Fruit fly (Drosophila melanogaster): Measurements from ENCODE around the gene CG3842.

Gene CG3842

DNA sequence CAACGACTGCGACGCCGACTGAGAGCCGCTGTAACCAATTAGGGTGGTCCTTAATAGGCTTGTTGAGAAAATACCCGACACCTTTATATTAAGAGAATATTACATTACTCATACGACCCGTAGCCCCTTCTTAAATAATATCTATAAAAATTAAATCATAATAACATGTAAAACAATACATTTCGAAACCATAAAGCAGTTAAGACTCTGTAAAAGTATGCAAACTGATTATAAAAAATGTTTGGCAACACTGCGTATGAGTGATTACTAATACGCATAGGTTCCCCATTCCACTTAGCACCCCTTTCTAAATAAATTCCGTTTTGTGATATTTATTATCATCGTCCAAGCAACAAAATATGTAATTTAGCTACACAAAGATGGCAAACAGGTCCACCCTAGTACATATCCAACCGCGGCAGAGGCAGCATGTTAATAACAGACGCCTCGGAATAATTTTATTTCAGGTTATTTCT lies 3.1 kb downstream of the CG3842 start (continued):
- TF ChIP-seq Myb (GFP tag; optimal IDR thresholded peaks at IDR 0.05) (no peak), Fer1 (GFP tag; optimal IDR thresholded peaks at IDR 0.05) (peak; percentile 86), MTF-1 (GFP tag; optimal IDR thresholded peaks at IDR 0.05; ENCODE audit: borderline replicate concordance) (no peak), CG1792 (GFP tag; optimal IDR thresholded peaks at IDR 0.05) (no peak), unpg (GFP tag; optimal IDR thresholded peaks at IDR 0.05) (peak; percentile 72), danr (GFP tag; IDR thresholded peaks at IDR 0.05) (no peak), CG10274 (GFP tag; optimal IDR thresholded peaks at IDR 0.05) (peak; percentile 52), Tbp (GFP tag; optimal IDR thresholded peaks at IDR 0.05) (no peak), CG2116 (GFP tag; optimal IDR thresholded peaks at IDR 0.05) (peak; percentile 33), Oli (tag; optimal IDR thresholded peaks at IDR 0.05) (peak; percentile 86), sob (GFP tag; IDR thresholded peaks at IDR 0.05) (peak; percentile 39), Hand (GFP tag; optimal IDR thresholded peaks at IDR 0.05) (peak; percentile 83), CG1233 (GFP tag; optimal IDR thresholded peaks at IDR 0.05) (peak; percentile 76), gcm (GFP tag; optimal IDR thresholded peaks at IDR 0.05) (peak; percentile 71), Eip74EF (GFP tag; optimal IDR thresholded peaks at IDR 0.05) (peak in 1 of 2 experiments; percentile 83), Dek (tag; optimal IDR thresholded peaks at IDR 0.05) (peak; percentile 67), tll (GFP tag; optimal IDR thresholded peaks at IDR 0.05) (no peak), CG1024 (GFP tag; IDR thresholded peaks at IDR 0.05) (0 out of 2 replicates have a peak, but pooled peaks have one; percentile 3), Spps (tag; optimal IDR thresholded peaks at IDR 0.05) (peak; percentile 24), lilli (GFP tag; optimal IDR thresholded peaks at IDR 0.05) (peak; percentile 52), CG9437 (GFP tag; optimal IDR thresholded peaks at IDR 0.05) (peak; percentile 71), bsh (GFP tag; optimal IDR thresholded peaks at IDR 0.05) (peak; percentile 62 to 86), Ptx1 (GFP tag; IDR thresholded peaks at IDR 0.05) (peak; percentile 67), eyg (GFP tag; optimal IDR thresholded peaks at IDR 0.05) (peak; percentile 10), hth (optimal IDR thresholded peaks at IDR 0.05) (no peak), her (GFP tag; optimal IDR thresholded peaks at IDR 0.05) (peak; percentile 9), CG4328 (GFP tag; optimal IDR thresholded peaks at IDR 0.05) (peak; percentile 82), al (GFP tag; IDR thresholded peaks at IDR 0.05) (peak; percentile 57), fd3F (GFP tag; optimal IDR thresholded peaks at IDR 0.05) (peak; percentile 66), NK7.1 (GFP tag; optimal IDR thresholded peaks at IDR 0.05) (no peak), vfl (GFP tag; optimal IDR thresholded peaks at IDR 0.05) (peak; percentile 22), CG33213 (GFP tag; optimal IDR thresholded peaks at IDR 0.05) (no peak), br (optimal IDR thresholded peaks at IDR 0.05) (no peak), repo (GFP tag; optimal IDR thresholded peaks at IDR 0.05) (no peak), dysf (GFP tag; IDR thresholded peaks at IDR 0.05) (peak; percentile 62), CG7839 (tag; optimal IDR thresholded peaks at IDR 0.05) (peak; percentile 85), dati (GFP tag; IDR thresholded peaks at IDR 0.05) (no peak), CG10654 (GFP tag; optimal IDR thresholded peaks at IDR 0.05) (peak; percentile 57), Sin3A (optimal IDR thresholded peaks at IDR 0.05) (no peak), CG12391 (tag; optimal IDR thresholded peaks at IDR 0.05) (peak; percentile 72), CG30403 (GFP tag; optimal IDR thresholded peaks at IDR 0.05) (peak; percentile 78), CG14014 (GFP tag; IDR thresholded peaks at IDR 0.05) (peak; percentile 31; the same call in 1 of the 2 replicates), CG14860 (GFP tag; IDR thresholded peaks at IDR 0.05; ENCODE audit: partially characterized antibody) (no peak), D19A (tag; optimal IDR thresholded peaks at IDR 0.05) (peak; percentile 70), dmrt99B (tag; optimal IDR thresholded peaks at IDR 0.05) (peak; percentile 88), HmgZ (tag; optimal IDR thresholded peaks at IDR 0.05) (peak; percentile 73), CG15073 (GFP tag; optimal IDR thresholded peaks at IDR 0.05) (no peak), twi (tag; optimal IDR thresholded peaks at IDR 0.05) (peak; percentile 49), CG2202 (tag; optimal IDR thresholded peaks at IDR 0.05) (peak; percentile 28), CG10979 (tag; optimal IDR thresholded peaks at IDR 0.05) (peak; percentile 83), tin (GFP tag; optimal IDR thresholded peaks at IDR 0.05) (peak; percentile 44)

Measured in whole organism, embryonic.